Worm (Caenorhabditis elegans) whole organism, L4 larva: Measurements from ENCODE around the gene K10B4.3.

Source experiments
- D1046.2 ChIP-seq: fragments of 200-800 bp; sonication (Bioruptor generic); IDR thresholded peaks from 2 replicates; pipeline ENCODE4 v1.3.6; 2022; ENCODE audit warnings: missing genetic modification characterization, missing compliant biosample characterization
- F10B5.3 ChIP-seq: sonication (generic microtip); optimal IDR thresholded peaks from 2 replicates; lab custom pipeline; 2016; ENCODE audit warnings: mild to moderate bottlenecking, missing genetic modification characterization, missing compliant biosample characterization
- F37D6.2 ChIP-seq: sonication (generic microtip); optimal IDR thresholded peaks from 2 replicates; lab custom pipeline; 2016; ENCODE audit warnings: mild to moderate bottlenecking, missing genetic modification characterization, missing compliant biosample characterization
- T26A8.4 ChIP-seq: fragments of 200-800 bp; sonication (Bioruptor generic); IDR thresholded peaks from 2 replicates; pipeline ENCODE4 v1.3.6; 2022; ENCODE audit warnings: missing genetic modification characterization, missing compliant biosample characterization
- ZK546.5 ChIP-seq, 2 experiments: sonication (generic microtip); optimal IDR thresholded peaks; 2 replicates each; lab custom pipeline; 2017; ENCODE audit warnings: missing biosample characterization in 2 of 2, missing genetic modification characterization in 2 of 2
- aha-1 ChIP-seq: fragments of 150-350 bp; peaks from one replicate; lab custom pipeline; 2014; ENCODE audit warnings: missing biosample characterization, missing genetic modification characterization
- ama-1 ChIP-seq: fragments of 150-350 bp; optimal IDR thresholded peaks from 2 replicates; lab custom pipeline; 2014; ENCODE audit warnings: inconsistent platforms, mixed read lengths
- arid-1 ChIP-seq: fragments of 200-800 bp; sonication (Bioruptor generic); conservative IDR thresholded peaks from 2 replicates; pipeline ENCODE4 v1.3.6; 2022; ENCODE audit warnings: missing genetic modification reagents, missing genetic modification characterization, missing compliant biosample characterization
- attf-4 ChIP-seq: sonication (generic microtip); optimal IDR thresholded peaks from 3 replicates; lab custom pipeline; 2017; ENCODE audit warnings: missing biosample characterization, missing genetic modification characterization
- ceh-32 ChIP-seq: sonication (generic microtip); optimal IDR thresholded peaks from 2 replicates; lab custom pipeline; 2016; ENCODE audit warnings: mild to moderate bottlenecking, missing genetic modification characterization, missing compliant biosample characterization; ENCODE audit not compliant: poor library complexity
- ceh-44 ChIP-seq: fragments of 200-800 bp; sonication (Bioruptor generic); IDR thresholded peaks from 2 replicates; pipeline ENCODE4 v1.3.6; 2022; ENCODE audit warnings: missing genetic modification reagents, missing genetic modification characterization, missing compliant biosample characterization
- ces-1 ChIP-seq: fragments of 150-350 bp; sonication (generic microtip); optimal IDR thresholded peaks from 4 replicates; lab custom pipeline; 2014; ENCODE audit warnings: missing biosample characterization, missing genetic modification reagents, missing genetic modification characterization
- ctbp-1 ChIP-seq: fragments of 200-800 bp; sonication (Bioruptor generic); IDR thresholded peaks from 2 replicates; pipeline ENCODE4 v1.3.6; 2022; ENCODE audit warnings: missing genetic modification reagents, missing genetic modification characterization, missing compliant biosample characterization
- daf-19 ChIP-seq: fragments of 200-800 bp; sonication (Bioruptor generic); conservative IDR thresholded peaks from 2 replicates; pipeline ENCODE4 v1.3.6; 2022; ENCODE audit warnings: missing genetic modification characterization, missing compliant biosample characterization
- daf-8 ChIP-seq: fragments of 200-800 bp; sonication (Bioruptor generic); IDR thresholded peaks from 2 replicates; pipeline ENCODE4 v1.3.6; 2022; ENCODE audit warnings: missing genetic modification characterization, missing compliant biosample characterization
- dmd-8 ChIP-seq: fragments of 200-800 bp; sonication (Bioruptor generic); IDR thresholded peaks from 2 replicates; pipeline ENCODE4 v1.3.6; 2022; ENCODE audit warnings: missing genetic modification characterization, missing compliant biosample characterization
- dmd-9 ChIP-seq: fragments of 200-800 bp; sonication (Bioruptor generic); IDR thresholded peaks from 2 replicates; pipeline ENCODE4 v1.3.6; 2022; ENCODE audit warnings: missing genetic modification reagents, missing genetic modification characterization, missing compliant biosample characterization
- dpl-1 ChIP-seq: fragments of 150-350 bp; optimal IDR thresholded peaks from 2 replicates; lab custom pipeline; 2014; ENCODE audit warnings: missing biosample characterization, missing genetic modification reagents, missing genetic modification characterization
- dve-1 ChIP-seq: sonication (generic microtip); optimal IDR thresholded peaks from 2 replicates; lab custom pipeline; 2017; ENCODE audit warnings: antibody characterized with exemption, mild to moderate bottlenecking, missing genetic modification characterization, missing compliant biosample characterization; ENCODE audit not compliant: insufficient read depth
- egl-27 ChIP-seq: sonication (generic microtip); optimal IDR thresholded peaks from 3 replicates; lab custom pipeline; 2017; ENCODE audit warnings: missing biosample characterization, missing genetic modification reagents, missing genetic modification characterization
- egl-43 ChIP-seq: fragments of 200-800 bp; sonication (Bioruptor generic); IDR thresholded peaks from 2 replicates; pipeline ENCODE4 v1.3.6; 2022; ENCODE audit warnings: missing genetic modification reagents, missing genetic modification characterization, missing compliant biosample characterization
- hlh-30 ChIP-seq: sonication (generic microtip); optimal IDR thresholded peaks from 2 replicates; lab custom pipeline; 2017; ENCODE audit warnings: antibody characterized with exemption, mild to moderate bottlenecking, missing genetic modification characterization, missing compliant biosample characterization; ENCODE audit not compliant: insufficient read depth
- jun-1 ChIP-seq: fragments of 150-350 bp; optimal IDR thresholded peaks from 2 replicates; lab custom pipeline; 2014; ENCODE audit warnings: missing biosample characterization, missing genetic modification reagents, missing genetic modification characterization
- lin-1 ChIP-seq: fragments of 200-800 bp; sonication (Bioruptor generic); IDR thresholded peaks from 2 replicates; pipeline ENCODE4 v1.3.6; 2022; ENCODE audit warnings: missing genetic modification reagents, missing genetic modification characterization, missing compliant biosample characterization
- lin-15B ChIP-seq: fragments of 150-350 bp; sonication (generic microtip); optimal IDR thresholded peaks from 3 replicates; lab custom pipeline; 2014; ENCODE audit warnings: missing biosample characterization, missing genetic modification characterization
- madf-5 ChIP-seq, 2 experiments: fragments of 200-800 bp; sonication (Bioruptor generic); IDR thresholded peaks; 2 replicates each; pipeline ENCODE4 v1.3.6; 2022; ENCODE audit warnings: missing compliant biosample characterization in 2 of 2, missing genetic modification characterization in 2 of 2
- mdt-29 ChIP-seq: fragments of 200-800 bp; sonication (Bioruptor generic); IDR thresholded peaks from 2 replicates; pipeline ENCODE4 v1.3.6; 2022; ENCODE audit warnings: missing genetic modification reagents, missing genetic modification characterization, missing compliant biosample characterization
- mxl-2 ChIP-seq: fragments of 200-800 bp; sonication (Bioruptor generic); conservative IDR thresholded peaks from 2 replicates; pipeline ENCODE4 v1.3.6; 2022; ENCODE audit warnings: missing genetic modification reagents, missing genetic modification characterization, missing compliant biosample characterization
- nhr-102 ChIP-seq: sonication (generic microtip); optimal IDR thresholded peaks from 2 replicates; lab custom pipeline; 2016; ENCODE audit warnings: mild to moderate bottlenecking, missing genetic modification characterization, moderate library complexity, missing compliant biosample characterization
- nhr-111 ChIP-seq: fragments of 200-800 bp; sonication (Bioruptor generic); optimal IDR thresholded peaks from 2 replicates; lab custom pipeline; 2018; ENCODE audit warnings: mild to moderate bottlenecking, missing genetic modification characterization, missing compliant biosample characterization
- nhr-41 ChIP-seq: fragments of 200-800 bp; sonication (Bioruptor generic); IDR thresholded peaks from 2 replicates; pipeline ENCODE4 v1.3.6; 2022; ENCODE audit warnings: missing genetic modification reagents, missing genetic modification characterization, missing compliant biosample characterization
- nhr-42 ChIP-seq: fragments of 200-800 bp; sonication (Bioruptor generic); IDR thresholded peaks from 2 replicates; pipeline ENCODE4 v1.3.6; 2022; ENCODE audit warnings: missing genetic modification characterization, missing compliant biosample characterization
- nhr-6 ChIP-seq: fragments of 150-350 bp; optimal IDR thresholded peaks from 2 replicates; lab custom pipeline; 2014; ENCODE audit warnings: missing biosample characterization, missing genetic modification characterization
- nhr-76 ChIP-seq: fragments of 150-350 bp; optimal IDR thresholded peaks from 2 replicates; lab custom pipeline; 2014; ENCODE audit warnings: missing biosample characterization, missing genetic modification characterization
- pha-4 ChIP-seq, 2 experiments: fragments of 150-350 bp in 1 of 2; fragments of 200-800 bp in 1 of 2; sonication (Bioruptor generic) in 1 of 2; IDR thresholded peaks in 1 of 2; optimal IDR thresholded peaks in 1 of 2; 2 replicates each; pipeline versions ENCODE4 v1.3.6 to Lab custom; 2014 to 2022; ENCODE audit warnings: missing genetic modification characterization in 2 of 2, missing genetic modification reagents in 2 of 2, missing biosample characterization in 1 of 2, missing compliant biosample characterization in 1 of 2
- php-3 ChIP-seq: fragments of 200-800 bp; sonication (Bioruptor generic); IDR thresholded peaks from 2 replicates; pipeline ENCODE4 v1.3.6; 2022; ENCODE audit warnings: missing genetic modification reagents, missing genetic modification characterization, missing compliant biosample characterization
- saeg-2 ChIP-seq: fragments of 200-800 bp; sonication (Bioruptor generic); IDR thresholded peaks from 2 replicates; pipeline ENCODE4 v1.3.6; 2022; ENCODE audit warnings: missing genetic modification reagents, missing genetic modification characterization, missing compliant biosample characterization
- set-16 ChIP-seq: fragments of 200-800 bp; sonication (Bioruptor generic); IDR thresholded peaks from 2 replicates; pipeline ENCODE4 v1.3.6; 2022; ENCODE audit warnings: missing genetic modification reagents, missing genetic modification characterization, missing compliant biosample characterization
- spr-1 ChIP-seq: sonication (generic microtip); optimal IDR thresholded peaks from 2 replicates; lab custom pipeline; 2016; ENCODE audit warnings: mild to moderate bottlenecking, missing genetic modification characterization, missing compliant biosample characterization
- spr-3 ChIP-seq: fragments of 200-800 bp; sonication (Bioruptor generic); optimal IDR thresholded peaks from 2 replicates; lab custom pipeline; 2018; ENCODE audit warnings: mild to moderate bottlenecking, missing genetic modification characterization, missing compliant biosample characterization
- unc-130 ChIP-seq: sonication (generic microtip); optimal IDR thresholded peaks from 2 replicates; lab custom pipeline; 2016; ENCODE audit warnings: missing genetic modification reagents, missing genetic modification characterization, missing compliant biosample characterization
- unc-62 ChIP-seq, 3 experiments: fragments of 150-350 bp in 1 of 3; sonication (generic microtip); optimal IDR thresholded peaks in 2 of 3; peaks in 1 of 3; 1 replicate in 1 of 3; 2 replicates in 2 of 3; lab custom pipeline; 2014 to 2017; ENCODE audit warnings: missing biosample characterization in 3 of 3, missing genetic modification characterization in 3 of 3, missing genetic modification reagents in 3 of 3, missing genotype in 1 of 3
- zag-1 ChIP-seq: fragments of 150-350 bp; optimal IDR thresholded peaks from 2 replicates; lab custom pipeline; 2014; ENCODE audit warnings: missing biosample characterization, missing genetic modification characterization
- zfp-2 ChIP-seq: sonication (generic microtip); optimal IDR thresholded peaks from 2 replicates; lab custom pipeline; 2016; ENCODE audit warnings: mild to moderate bottlenecking, missing genetic modification characterization, missing compliant biosample characterization
- zfp-3 ChIP-seq: fragments of 200-800 bp; sonication (Bioruptor generic); conservative IDR thresholded peaks from 2 replicates; pipeline ENCODE4 v1.3.6; 2022; ENCODE audit warnings: missing genetic modification reagents, missing genetic modification characterization, missing compliant biosample characterization

Gene K10B4.3

DNA sequence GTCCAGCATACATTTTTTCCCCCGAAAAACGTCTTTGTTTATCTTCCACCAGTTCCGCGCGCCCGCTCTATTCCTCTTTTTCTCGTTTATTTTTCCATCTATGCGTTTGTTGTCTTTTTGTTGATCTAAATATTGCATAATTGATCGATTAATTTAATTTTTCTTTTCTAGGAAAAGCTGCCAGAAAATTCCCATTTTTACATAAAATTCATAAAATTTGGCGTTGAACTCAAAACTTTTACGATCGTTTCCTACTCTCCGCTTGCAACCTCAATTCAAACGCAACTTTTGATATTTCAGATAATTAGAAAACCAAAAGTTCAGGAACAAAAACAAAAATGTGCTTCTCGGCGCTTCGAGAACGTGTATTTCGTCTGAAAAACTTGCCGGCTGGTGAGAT lies 12.2 kb downstream of the K10B4.3 start, which contains the start of gene C50D2.2:
Gene C50D2.2, plus strand, starts transcription at position 301 of the 400 bp plus-strand sequence.
- TF ChIP-seq ZK546.5 (tag; optimal IDR thresholded peaks at IDR 0.05; lab: Kevin White, UChicago) (no peak), nhr-102 (tag; lab: Kevin White, UChicago) (no peak), aha-1 (tag; lab: Kevin White, UChicago) (peak; percentile 20), ceh-32 (tag; lab: Kevin White, UChicago) (no peak), daf-19 (no peak), T26A8.4 (GFP tag; lab: Robert Waterston, UW) (no peak), pha-4 (GFP tag; IDR thresholded peaks at IDR 0.05; lab: Robert Waterston, UW) (no peak), pha-4 (tag; optimal IDR thresholded peaks at IDR 0.05; lab: Kevin White, UChicago) (no peak), daf-8 (GFP tag; lab: Robert Waterston, UW) (no peak), nhr-76 (tag; lab: Kevin White, UChicago) (no peak)

DNA sequence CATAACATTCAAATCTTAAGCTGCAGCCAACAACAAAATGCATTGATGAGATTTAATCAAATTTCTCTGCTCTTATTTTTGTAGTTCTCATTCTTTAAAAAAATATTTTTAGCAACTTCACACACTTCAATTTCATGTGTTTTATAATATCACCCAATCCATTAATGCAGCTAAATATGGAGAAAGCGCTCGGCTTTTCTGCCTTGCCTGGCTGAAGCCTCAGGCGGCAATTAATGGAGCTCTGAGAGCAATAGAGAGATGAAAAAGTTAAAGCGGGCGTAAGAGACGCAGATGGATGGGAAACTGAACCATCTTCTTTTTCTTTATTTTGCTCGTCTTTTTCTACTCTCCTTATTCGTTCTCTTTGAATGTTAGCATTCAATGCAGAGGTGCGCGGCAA lies 13.3 kb downstream of the K10B4.3 start:
- no peak for TF ChIP-seq php-3 (GFP tag; lab: Robert Waterston, UW)
- no peak for TF ChIP-seq unc-130
- no peak for TF ChIP-seq aha-1 (tag; lab: Kevin White, UChicago)
- TF ChIP-seq daf-19: no peak
- no peak for TF ChIP-seq ZK546.5 (tag; optimal IDR thresholded peaks at IDR 0.05; lab: Kevin White, UChicago)
- TF ChIP-seq arid-1: no peak
- TF ChIP-seq dve-1: no peak
- no peak for TF ChIP-seq dmd-8 (GFP tag; lab: Robert Waterston, UW)
- no peak for TF ChIP-seq mxl-2
- TF ChIP-seq F37D6.2 (tag; lab: Kevin White, UChicago): no peak
- no peak for TF ChIP-seq mdt-29 (GFP tag; lab: Robert Waterston, UW)
- no peak for TF ChIP-seq dmd-9 (GFP tag; lab: Robert Waterston, UW)
- no peak for TF ChIP-seq jun-1
- TF ChIP-seq D1046.2 (GFP tag; lab: Robert Waterston, UW): no peak
- TF ChIP-seq madf-5 (GFP tag; IDR thresholded peaks at IDR 0.05; lab: Robert Waterston, UW): no peak
- no peak for TF ChIP-seq dpl-1 (GFP tag; lab: Kevin White, UChicago)
- no peak for TF ChIP-seq spr-3 (GFP tag; lab: Kevin White, UChicago)
- TF ChIP-seq nhr-102 (tag; lab: Kevin White, UChicago): no peak

DNA sequence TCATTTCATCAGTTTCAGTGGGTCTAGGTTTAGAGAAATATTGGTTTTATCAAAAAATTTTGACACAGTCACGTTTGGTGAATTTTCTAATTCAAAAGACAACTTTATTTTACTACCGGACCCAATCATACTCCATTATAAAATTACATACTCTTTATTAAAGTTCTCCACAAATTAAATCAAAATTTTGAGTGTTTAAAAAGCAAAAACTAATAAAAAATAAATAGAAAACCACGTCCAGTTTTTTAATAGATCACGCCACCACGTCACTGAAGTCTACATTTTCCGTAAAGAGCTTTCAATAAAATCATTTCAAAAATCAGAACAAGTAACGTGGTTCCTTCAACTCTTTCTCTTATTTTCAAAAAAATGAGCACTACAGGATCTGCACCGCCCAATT lies 15.1 kb downstream of the K10B4.3 start, which contains the start of gene txt-1:
Gene txt-1, plus strand, starts transcription at position 301 of the 400 bp plus-strand sequence.
- no peak for TF ChIP-seq nhr-6 (tag; lab: Kevin White, UChicago)
- TF ChIP-seq ama-1 (lab: Kevin White, UChicago): no peak
- no peak for TF ChIP-seq saeg-2 (GFP tag; lab: Robert Waterston, UW)
- no peak for TF ChIP-seq spr-3 (GFP tag; lab: Kevin White, UChicago)
- TF ChIP-seq spr-1 (tag; lab: Kevin White, UChicago): no peak
- TF ChIP-seq lin-1 (GFP tag; lab: Robert Waterston, UW): no peak
- TF ChIP-seq zag-1: no peak
- no peak for TF ChIP-seq hlh-30
- no peak for TF ChIP-seq lin-15B (tag; lab: Kevin White, UChicago)
- no peak for TF ChIP-seq zfp-3 (GFP tag; lab: Robert Waterston, UW)

DNA sequence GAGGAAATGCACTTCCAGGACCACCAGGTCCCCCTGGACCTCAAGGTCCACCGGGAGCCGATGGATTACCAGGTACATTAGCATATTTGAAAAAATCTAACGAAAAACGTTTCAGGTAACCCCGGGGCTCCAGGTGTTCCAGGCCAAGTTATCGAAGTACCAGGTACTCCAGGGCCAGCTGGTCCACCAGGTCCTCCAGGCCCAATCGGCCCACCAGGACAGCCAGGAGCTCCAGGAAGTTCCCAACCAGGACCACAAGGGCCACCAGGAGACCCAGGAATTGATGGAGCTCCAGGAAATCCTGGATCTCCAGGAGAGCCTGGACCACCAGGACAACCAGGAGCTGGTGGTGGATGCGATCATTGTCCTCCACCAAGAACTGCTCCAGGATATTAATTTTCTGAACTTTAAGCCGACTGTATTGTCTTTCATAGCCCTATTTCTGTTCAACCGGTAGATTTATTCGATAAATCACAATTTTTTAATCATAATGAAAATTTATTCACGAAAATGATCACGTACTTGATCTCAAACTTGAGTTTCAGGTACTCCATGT lies 15.6 kb downstream of the K10B4.3 start:
- peak in 1 of 2 experiments; percentile 93 for TF ChIP-seq unc-62 (GFP tag; optimal IDR thresholded peaks at IDR 0.05 in 1 of 2; lab: Kevin White, UChicago)
- TF ChIP-seq unc-62 (tag; optimal IDR thresholded peaks at IDR 0.05; lab: Kevin White, UChicago): no peak
- TF ChIP-seq egl-43 (GFP tag; lab: Robert Waterston, UW): peak; percentile 56; the same call in 1 of the 2 replicates
- TF ChIP-seq attf-4 (tag; lab: Kevin White, UChicago): no peak
- TF ChIP-seq ceh-44: no peak
- TF ChIP-seq ctbp-1 (GFP tag; lab: Robert Waterston, UW): no peak
- no peak for TF ChIP-seq mxl-2
- TF ChIP-seq nhr-111 (GFP tag; lab: Kevin White, UChicago): no peak
- peak; percentile 83 for TF ChIP-seq set-16 (GFP tag; lab: Robert Waterston, UW)
- no peak for TF ChIP-seq F10B5.3 (tag; lab: Kevin White, UChicago)
- TF ChIP-seq dmd-8 (GFP tag; lab: Robert Waterston, UW): no peak
- no peak for TF ChIP-seq ces-1 (GFP tag; lab: Kevin White, UChicago)
- no peak for TF ChIP-seq egl-27 (tag; lab: Kevin White, UChicago)
- TF ChIP-seq zfp-2 (tag; lab: Kevin White, UChicago): no peak
- no peak for TF ChIP-seq nhr-41 (GFP tag; lab: Robert Waterston, UW)
- no peak for TF ChIP-seq daf-8 (GFP tag; lab: Robert Waterston, UW)
- no peak for TF ChIP-seq nhr-42 (GFP tag; lab: Robert Waterston, UW)
- TF ChIP-seq, all 104 proteins: peak for 3
